Worm (Caenorhabditis elegans): ENCODE measurements around the gene C27D6.11.

The C27D6.11 gene

ce11 chrII:5156983-5157382 is 4.0 kb downstream of the C27D6.11 start, which contains the start of gene msp-45:
TSS of gene msp-45 (minus strand) at chrII:5157083.
- no peak for TF ChIP-seq nhr-77 (tag; optimal IDR thresholded peaks at IDR 0.05)
- no peak for TF ChIP-seq nhr-25 (tag; optimal IDR thresholded peaks at IDR 0.05)
- no peak for TF ChIP-seq R02D3.7 (tag; optimal IDR thresholded peaks at IDR 0.05)
- TF ChIP-seq unc-39 (tag; optimal IDR thresholded peaks at IDR 0.05), result no peak
- TF ChIP-seq ztf-11 (tag; optimal IDR thresholded peaks at IDR 0.05), result no peak
- no peak for TF ChIP-seq unc-55 (GFP tag; optimal IDR thresholded peaks at IDR 0.05)
- TF ChIP-seq nhr-237 (tag; optimal IDR thresholded peaks at IDR 0.05), result no peak
- TF ChIP-seq skn-1 (tag; optimal IDR thresholded peaks at IDR 0.05), result no peak
- TF ChIP-seq blmp-1 (tag; optimal IDR thresholded peaks at IDR 0.05; ENCODE audit: insufficient read depth), result no peak
- no peak for TF ChIP-seq alr-1 (tag; optimal IDR thresholded peaks at IDR 0.05)
- TF ChIP-seq fos-1 (tag; optimal IDR thresholded peaks at IDR 0.05), result no peak
- TF ChIP-seq unc-62 (GFP tag; optimal IDR thresholded peaks at IDR 0.05), result no peak
- no peak for TF ChIP-seq gmeb-1 (tag; optimal IDR thresholded peaks at IDR 0.05)
- no peak for TF ChIP-seq ama-1 (optimal IDR thresholded peaks at IDR 0.05)
- TF ChIP-seq peb-1 (tag; optimal IDR thresholded peaks at IDR 0.05), result no peak

DNA sequence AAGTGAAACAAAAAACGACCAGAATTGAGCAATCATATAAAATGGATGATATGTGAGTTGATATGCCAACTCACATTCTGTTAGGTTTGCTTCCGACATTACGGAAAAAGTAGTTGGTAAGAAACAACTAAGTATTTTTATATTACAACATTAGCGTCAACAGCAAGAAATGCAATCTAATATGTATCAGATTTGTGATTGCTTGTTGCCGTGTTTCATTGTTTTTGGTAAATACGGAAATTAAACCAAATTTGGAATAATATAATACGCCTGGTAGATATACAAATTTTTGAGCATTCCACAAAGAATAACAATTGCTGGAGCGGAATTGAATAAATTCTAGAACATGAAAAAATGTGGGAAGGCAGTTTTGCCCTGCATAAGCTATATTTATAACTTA is 6.5 kb downstream of the C27D6.11 start, which contains the start of gene srb-12:
TSS of gene srb-12 (minus strand) at position 101 of the 400 bp plus-strand sequence.
- TF ChIP-seq crh-2 (tag; optimal IDR thresholded peaks at IDR 0.05) (no peak), aly-2 (tag; optimal IDR thresholded peaks at IDR 0.05) (no peak), mbf-1 (tag; optimal IDR thresholded peaks at IDR 0.05) (no peak), nhr-237 (tag; optimal IDR thresholded peaks at IDR 0.05) (no peak), peb-1 (tag; optimal IDR thresholded peaks at IDR 0.05) (no peak), sem-4 (tag; optimal IDR thresholded peaks at IDR 0.05) (no peak), unc-39 (tag; optimal IDR thresholded peaks at IDR 0.05) (no peak), nhr-10 (tag; optimal IDR thresholded peaks at IDR 0.05) (no peak), sma-3 (GFP tag; optimal IDR thresholded peaks at IDR 0.05) (no peak), nhr-23 (tag; optimal IDR thresholded peaks at IDR 0.05) (no peak), unc-62 (GFP tag; optimal IDR thresholded peaks at IDR 0.05) (no peak)

DNA sequence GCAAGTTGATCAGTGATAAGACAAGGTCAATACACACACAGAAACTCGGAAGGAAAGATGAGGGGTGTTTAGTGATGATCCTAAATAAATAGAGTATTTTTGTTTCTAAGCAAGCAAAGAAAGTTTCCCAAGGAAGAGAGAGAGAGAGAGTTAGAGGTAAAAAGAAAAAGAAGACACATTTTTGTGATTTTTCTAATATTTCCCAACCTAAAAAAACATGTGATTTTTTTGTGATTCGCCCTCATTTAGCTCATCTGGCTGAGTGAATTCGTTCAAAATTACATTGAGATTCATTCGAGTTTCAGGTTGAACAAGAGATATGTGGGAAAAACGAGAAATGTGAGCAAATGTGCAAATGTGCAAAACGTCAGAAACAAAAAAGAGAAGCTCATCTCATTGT is 10.2 kb downstream of the C27D6.11 start, which contains the start of gene srb-16:
TSS of gene srb-16 (minus strand) at position 101 of the 400 bp plus-strand sequence.
- TF ChIP-seq ceh-82 (tag; optimal IDR thresholded peaks at IDR 0.05) (no peak), unc-62 (GFP tag; optimal IDR thresholded peaks at IDR 0.05) (no peak), dmd-4 (tag; optimal IDR thresholded peaks at IDR 0.05) (no peak), elt-1 (tag; optimal IDR thresholded peaks at IDR 0.05) (no peak), ZK546.5 (tag; optimal IDR thresholded peaks at IDR 0.05) (no peak), nhr-237 (tag; optimal IDR thresholded peaks at IDR 0.05) (no peak), R02D3.7 (tag; optimal IDR thresholded peaks at IDR 0.05) (no peak), ztf-1 (GFP tag; conservative IDR thresholded peaks at IDR 0.05) (no peak), mdl-1 (tag; optimal IDR thresholded peaks at IDR 0.05) (no peak), lin-13 (GFP tag; optimal IDR thresholded peaks at IDR 0.05) (no peak), gmeb-1 (tag; optimal IDR thresholded peaks at IDR 0.05) (no peak), peb-1 (tag; optimal IDR thresholded peaks at IDR 0.05) (no peak), ztf-4 (tag; optimal IDR thresholded peaks at IDR 0.05) (no peak), C34F6.9 (tag; optimal IDR thresholded peaks at IDR 0.05) (no peak), nhr-23 (tag; optimal IDR thresholded peaks at IDR 0.05) (no peak), nhr-6 (tag; optimal IDR thresholded peaks at IDR 0.05) (no peak), nhr-25 (tag; optimal IDR thresholded peaks at IDR 0.05) (no peak), lin-39 (tag; optimal IDR thresholded peaks at IDR 0.05) (no peak), egl-27 (tag; optimal IDR thresholded peaks at IDR 0.05) (no peak), ztf-11 (tag; optimal IDR thresholded peaks at IDR 0.05) (no peak)

DNA sequence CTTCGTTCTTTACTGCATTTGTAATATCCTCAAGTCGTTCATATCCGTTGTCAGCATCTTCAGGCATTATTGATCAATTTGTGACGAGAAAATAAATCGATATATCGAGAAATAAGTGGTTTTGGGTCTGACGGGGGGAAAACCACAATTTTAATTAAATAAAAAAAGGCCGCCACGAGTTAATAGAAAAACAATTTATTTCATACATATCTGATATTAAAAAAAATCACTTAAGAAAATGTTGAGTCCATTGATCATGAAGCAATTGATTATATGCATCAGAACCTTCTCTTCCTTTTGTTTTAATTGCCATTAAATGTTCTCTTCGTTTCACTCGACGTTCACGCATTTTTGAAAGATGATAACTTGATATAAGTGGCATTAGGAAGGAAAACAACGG is 12.7 kb downstream of the C27D6.11 start, which contains the start of gene F58A6.5:
TSS of gene F58A6.5 (minus strand) at position 101 of the 400 bp plus-strand sequence.
- TF ChIP-seq nhr-12 (tag; optimal IDR thresholded peaks at IDR 0.05) (no peak), mdl-1 (tag; optimal IDR thresholded peaks at IDR 0.05) (no peak), mbf-1 (tag; optimal IDR thresholded peaks at IDR 0.05) (no peak), sma-9 (GFP tag; optimal IDR thresholded peaks at IDR 0.05) (no peak), sma-9 (tag; optimal IDR thresholded peaks at IDR 0.05) (no peak)

DNA sequence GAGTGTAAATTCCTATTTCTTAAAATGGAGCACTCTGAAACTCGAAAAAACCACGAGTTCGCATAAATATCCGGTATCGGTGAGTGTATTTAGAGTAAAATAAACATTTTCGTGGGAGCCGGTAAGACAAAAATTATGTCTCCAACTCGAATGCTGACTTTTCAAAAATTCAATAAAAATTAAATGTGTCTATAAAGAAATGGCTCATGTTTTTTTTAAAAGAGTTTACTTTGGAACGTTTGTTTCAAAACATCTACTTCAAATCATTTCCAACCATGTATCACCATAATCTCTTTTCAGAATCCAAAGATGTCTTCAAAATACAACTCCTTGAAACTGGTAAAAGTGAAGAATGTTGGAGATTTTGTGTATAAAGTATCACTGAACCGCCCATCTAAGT is 18.4 kb downstream of the C27D6.11 start, which contains the start of gene F58A6.1:
TSS of gene F58A6.1 (plus strand) at position 301 of the 400 bp plus-strand sequence.
- no peak for TF ChIP-seq zag-1 (tag; optimal IDR thresholded peaks at IDR 0.05)
- TF ChIP-seq ama-1 (optimal IDR thresholded peaks at IDR 0.05), result no peak
- TF ChIP-seq F13H6.1 (tag; optimal IDR thresholded peaks at IDR 0.05), result no peak
- TF ChIP-seq ceh-16 (tag; optimal IDR thresholded peaks at IDR 0.05), result no peak
- no peak for TF ChIP-seq nhr-77 (tag; optimal IDR thresholded peaks at IDR 0.05)
- no peak for TF ChIP-seq nhr-25 (tag; optimal IDR thresholded peaks at IDR 0.05)
- TF ChIP-seq R02D3.7 (tag; optimal IDR thresholded peaks at IDR 0.05), result no peak
- no peak for TF ChIP-seq skn-1 (tag; optimal IDR thresholded peaks at IDR 0.05)
- TF ChIP-seq sma-3 (GFP tag; optimal IDR thresholded peaks at IDR 0.05), result no peak
- no peak for TF ChIP-seq ztf-11 (tag; optimal IDR thresholded peaks at IDR 0.05)
